Worm (Caenorhabditis elegans): ENCODE results near the gene pacs-1.

Gene pacs-1

DNA sequence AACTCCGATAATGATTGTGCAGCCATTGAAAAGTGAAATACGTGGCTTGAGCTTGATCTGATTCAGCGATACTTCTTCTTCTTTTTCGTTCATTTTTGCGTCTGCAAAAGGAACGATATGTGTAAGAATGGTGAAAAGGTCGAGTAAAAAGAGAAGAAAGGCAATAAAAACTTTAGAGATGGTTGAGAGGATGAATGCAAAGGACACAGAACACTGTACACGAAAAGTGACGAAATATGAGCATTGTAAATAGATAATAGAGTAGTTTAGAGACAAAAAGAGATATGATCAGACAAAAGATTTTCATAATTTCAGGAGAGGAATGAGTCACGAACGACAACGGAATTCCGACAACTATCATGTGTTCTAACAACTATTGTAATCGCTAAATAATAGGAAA lies 29.2 kb upstream of the pacs-1 start, which contains the start of gene aat-2:
aat-2 (minus strand) TSS at position 101 of the 400 bp plus-strand sequence.
- TF ChIP-seq ceh-90 (tag; optimal IDR thresholded peaks at IDR 0.05) (no peak), F16B12.6 (tag; optimal IDR thresholded peaks at IDR 0.05) (no peak), nhr-19 (GFP tag; conservative IDR thresholded peaks at IDR 0.05) (no peak), skn-1 (tag; optimal IDR thresholded peaks at IDR 0.05) (no peak), fkh-4 (tag; optimal IDR thresholded peaks at IDR 0.05; ENCODE audit: borderline replicate concordance) (no peak), nhr-71 (tag; optimal IDR thresholded peaks at IDR 0.05) (no peak), isw-1 (GFP tag; IDR thresholded peaks at IDR 0.05) (no peak), dsc-1 (tag; optimal IDR thresholded peaks at IDR 0.05) (no peak), nhr-47 (tag; optimal IDR thresholded peaks at IDR 0.05) (no peak), lin-39 (tag; optimal IDR thresholded peaks at IDR 0.05) (no peak), efl-3 (GFP tag; optimal IDR thresholded peaks at IDR 0.05) (no peak), zag-1 (tag; optimal IDR thresholded peaks at IDR 0.05) (no peak), lin-14 (GFP tag; optimal IDR thresholded peaks at IDR 0.05) (no peak), ztf-11 (tag; optimal IDR thresholded peaks at IDR 0.05) (no peak), fkh-8 (tag; optimal IDR thresholded peaks at IDR 0.05) (no peak)

DNA sequence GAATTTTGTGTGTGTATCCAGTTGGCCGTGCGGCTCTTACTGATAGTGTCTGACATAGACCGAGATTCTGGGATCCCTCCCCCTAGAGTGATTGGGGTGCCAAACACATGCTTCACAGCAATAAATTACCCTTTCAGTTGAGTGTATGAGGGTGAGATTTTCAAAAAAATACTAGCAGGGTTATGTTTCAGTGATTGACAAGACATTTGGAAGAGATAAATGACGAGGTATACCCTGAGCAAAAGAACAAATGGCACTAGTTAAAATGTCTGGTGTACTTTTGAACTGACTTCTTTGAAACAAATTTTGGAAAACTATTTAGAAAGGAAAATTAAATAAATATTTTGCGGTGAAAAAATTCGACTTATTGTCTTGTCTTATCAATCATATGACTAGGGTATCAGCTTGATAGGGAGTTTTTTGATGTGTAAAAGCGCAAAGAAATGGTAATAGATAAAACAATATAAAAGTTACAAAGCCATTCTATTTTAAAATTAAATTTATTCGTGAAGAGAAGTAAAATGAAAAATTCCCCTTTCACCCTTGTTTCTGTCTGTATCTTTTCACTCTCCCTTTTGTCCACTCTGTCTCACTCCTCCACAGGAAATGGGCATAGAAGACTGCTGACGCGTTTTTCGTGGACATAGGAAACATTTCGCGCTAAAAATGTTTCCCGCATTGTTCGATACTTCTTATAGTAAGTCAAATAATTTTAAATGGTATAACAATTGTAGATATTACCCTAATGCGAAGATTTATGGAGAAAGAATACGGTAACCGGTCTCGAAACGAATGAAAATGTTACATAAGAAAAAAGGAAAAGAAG lies 26.3 kb upstream of the pacs-1 start, which contains the start of gene glo-4:
glo-4 (minus strand) TSS at position 51 of the 826 bp plus-strand sequence.
- TF ChIP-seq nhr-85 (tag) = peak; percentile 91
- TF ChIP-seq egl-13 (tag; optimal IDR thresholded peaks at IDR 0.05) = peak; percentile 52
- TF ChIP-seq isw-1 (GFP tag; IDR thresholded peaks at IDR 0.05) = peak; percentile 66
- peak; percentile 48 for TF ChIP-seq F16B12.6 (tag; optimal IDR thresholded peaks at IDR 0.05)
- peak; percentile 9 for TF ChIP-seq jun-1 (tag; optimal IDR thresholded peaks at IDR 0.05)
- TF ChIP-seq lir-3 (tag; optimal IDR thresholded peaks at IDR 0.05; ENCODE audit: poor library complexity) = peak; percentile 28
- TF ChIP-seq lsy-2 (tag; optimal IDR thresholded peaks at IDR 0.05) = peak; percentile 81 to 89
- peak; percentile 83 to 84 (median 83) for TF ChIP-seq ceh-82 (tag; optimal IDR thresholded peaks at IDR 0.05)
- TF ChIP-seq hlh-17 (GFP tag; optimal IDR thresholded peaks at IDR 0.05; ENCODE audit: borderline replicate concordance) = no peak
- TF ChIP-seq C34B4.2 (tag; optimal IDR thresholded peaks at IDR 0.05) = no peak
- peak; percentile 58 for TF ChIP-seq fos-1 (tag; optimal IDR thresholded peaks at IDR 0.05)
- TF ChIP-seq hlh-4 (tag; optimal IDR thresholded peaks at IDR 0.05) = no peak
- no peak for TF ChIP-seq unc-62 (GFP tag; optimal IDR thresholded peaks at IDR 0.05)
- TF ChIP-seq zag-1 (tag; optimal IDR thresholded peaks at IDR 0.05) = peak; percentile 35
- no peak for TF ChIP-seq vab-15 (tag; optimal IDR thresholded peaks at IDR 0.05)
- peak; percentile 85 to 89 for TF ChIP-seq lin-35 (GFP tag; optimal IDR thresholded peaks at IDR 0.05)
- peak; percentile 57; the same call in 1 of the 2 replicates for TF ChIP-seq grh-1 (GFP tag; IDR thresholded peaks at IDR 0.05)
- TF ChIP-seq zip-4 (GFP tag; optimal IDR thresholded peaks at IDR 0.05) = peak; percentile 25
- TF ChIP-seq alr-1 (tag; optimal IDR thresholded peaks at IDR 0.05; ENCODE audit: borderline replicate concordance) = no peak
- peak; percentile 13 for TF ChIP-seq pag-3 (tag; optimal IDR thresholded peaks at IDR 0.05; ENCODE audit: borderline replicate concordance, insufficient read depth)
- peak; percentile 91 for TF ChIP-seq fkh-10 (GFP tag; optimal IDR thresholded peaks at IDR 0.05)
- TF ChIP-seq rnt-1 (tag; optimal IDR thresholded peaks at IDR 0.05) = peak; percentile 78
- TF ChIP-seq lin-15B (tag; optimal IDR thresholded peaks at IDR 0.05) = peak; percentile 54
- TF ChIP-seq blmp-1 (tag; optimal IDR thresholded peaks at IDR 0.05) = peak; percentile 88
- TF ChIP-seq irx-1 (tag; optimal IDR thresholded peaks at IDR 0.05) = peak; percentile 73
- TF ChIP-seq nhr-19 (GFP tag; conservative IDR thresholded peaks at IDR 0.05) = peak; percentile 77
- peak; percentile 94 for TF ChIP-seq lin-14 (GFP tag; optimal IDR thresholded peaks at IDR 0.05)
- TF ChIP-seq swsn-7 (tag; optimal IDR thresholded peaks at IDR 0.05) = peak; percentile 91
- TF ChIP-seq egl-27 (tag; optimal IDR thresholded peaks at IDR 0.05) = no peak
- no peak for TF ChIP-seq tlp-1 (tag; optimal IDR thresholded peaks at IDR 0.05)
- TF ChIP-seq efl-3 (GFP tag; optimal IDR thresholded peaks at IDR 0.05) = no peak
- TF ChIP-seq mab-9 (GFP tag; IDR thresholded peaks at IDR 0.05) = peak; percentile 58; the same call in 1 of the 2 replicates
- peak; percentile 57 for TF ChIP-seq ztf-4 (tag; optimal IDR thresholded peaks at IDR 0.05)
- no peak for TF ChIP-seq hpl-2 (GFP tag; optimal IDR thresholded peaks at IDR 0.05)
- peak; percentile 75 for TF ChIP-seq nhr-77 (tag; optimal IDR thresholded peaks at IDR 0.05)
- TF ChIP-seq aly-2 (tag; optimal IDR thresholded peaks at IDR 0.05) = peak; percentile 58
- TF ChIP-seq ets-5 (GFP tag; IDR thresholded peaks at IDR 0.05) = no peak
- TF ChIP-seq efl-1 (optimal IDR thresholded peaks at IDR 0.05) = peak; percentile 82 to 85
- TF ChIP-seq efl-1 (GFP tag; optimal IDR thresholded peaks at IDR 0.05 in 1 of 2) = peak; percentile 78 to 97

Data from whole organism, L1 larva.